Fruit fly (Drosophila melanogaster): Measurements from ENCODE around the gene CG4199.

DNA sequence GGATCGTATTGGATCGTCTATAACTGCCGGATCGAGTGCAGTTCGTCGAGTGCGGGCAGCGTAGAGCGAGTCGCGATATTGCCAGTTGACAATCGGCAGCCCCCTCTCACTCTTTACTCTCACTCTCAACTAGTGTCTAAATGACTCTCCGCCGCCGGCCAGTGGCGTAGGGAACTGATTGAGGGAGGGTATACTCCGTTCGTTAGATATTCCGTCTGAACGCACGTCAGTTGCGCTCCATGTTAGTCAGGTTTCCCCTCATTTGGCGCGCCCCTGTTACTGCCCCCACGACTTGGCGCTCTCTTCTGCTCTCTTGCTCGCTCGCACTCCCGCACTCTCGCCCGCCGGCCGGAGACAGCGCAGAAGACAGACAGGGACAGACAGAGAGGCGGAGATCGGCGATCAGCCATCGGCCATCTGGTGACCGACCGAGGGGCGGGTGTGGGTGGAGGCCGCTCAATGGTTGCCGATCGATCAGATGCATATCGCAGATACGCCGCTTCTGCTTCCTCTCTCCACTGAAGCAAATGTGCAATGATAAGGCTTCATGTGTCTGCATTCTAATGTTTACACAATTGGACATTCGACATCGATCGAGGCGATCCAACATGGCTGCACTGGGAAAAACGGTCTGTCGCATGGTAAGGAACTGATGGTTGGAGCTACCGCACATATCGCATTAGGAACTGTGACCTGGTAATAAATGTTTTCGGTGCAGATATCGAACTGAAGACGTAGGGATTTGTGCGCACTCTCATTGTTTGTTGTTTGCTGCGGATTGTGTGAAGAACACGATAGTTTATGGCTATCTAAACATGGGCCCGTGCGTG lies 23.0 kb downstream of the CG4199 start, which contains the start of gene moody:
- TF ChIP-seq CTCF (optimal IDR thresholded peaks at IDR 0.05), result no peak
- no peak for TF ChIP-seq CG8478 (optimal IDR thresholded peaks at IDR 0.05)
